Worm (Caenorhabditis elegans) whole organism, L2 larva: ENCODE results near the gene F22F1.3.

Experiments
- ama-1 ChIP-seq: fragments of 150-350 bp; optimal IDR thresholded peaks from 2 replicates; lab custom pipeline; 2018; ENCODE audit warnings: inconsistent platforms
- lin-39 ChIP-seq: fragments of 150-350 bp; optimal IDR thresholded peaks from 2 replicates; lab custom pipeline; 2014; ENCODE audit warnings: missing biosample characterization, missing genetic modification reagents, missing genetic modification characterization
- nhr-25 ChIP-seq: fragments of 150-350 bp; sonication (generic microtip); optimal IDR thresholded peaks from 3 replicates; lab custom pipeline; 2014; ENCODE audit warnings: missing biosample characterization, missing genetic modification characterization
- unc-62 ChIP-seq: fragments of 150-350 bp; optimal IDR thresholded peaks from 2 replicates; lab custom pipeline; 2014; ENCODE audit warnings: missing biosample characterization, missing genetic modification reagents, missing genetic modification characterization

- TF ChIP-seq unc-62 (GFP tag; lab: Kevin White, UChicago) (no peak), nhr-25 (tag; lab: Kevin White, UChicago) (no peak), ama-1 (lab: Kevin White, UChicago) (no peak), lin-39 (tag; lab: Kevin White, UChicago) (no peak)
These were observed 15.5 kb downstream of the F22F1.3 start, which contains the start of gene C02B8.1 for ce11 chrX:8147398-8147797.
